Worm (Caenorhabditis elegans) whole organism, early embryonic: Measurements from ENCODE around the gene ZK809.1.

ENCODE experiments used
- B0310.2 ChIP-seq: sonication (generic microtip); optimal IDR thresholded peaks from 2 replicates; lab custom pipeline; 2016; ENCODE audit warnings: mild to moderate bottlenecking, missing genetic modification characterization, missing compliant biosample characterization
- F13C5.2 ChIP-seq: sonication (generic microtip); optimal IDR thresholded peaks from 2 replicates; lab custom pipeline; 2017; ENCODE audit warnings: mild to moderate bottlenecking, missing genetic modification characterization, inconsistent platforms, missing compliant biosample characterization
- aly-1 ChIP-seq: sonication (generic microtip); optimal IDR thresholded peaks from 2 replicates; lab custom pipeline; 2016; ENCODE audit warnings: missing genetic modification characterization, missing compliant biosample characterization
- ama-1 ChIP-seq: fragments of 150-350 bp; optimal IDR thresholded peaks from 2 replicates; lab custom pipeline; 2014
- ceh-13 ChIP-seq: fragments of 200-800 bp; sonication (Bioruptor generic); optimal IDR thresholded peaks from 2 replicates; lab custom pipeline; 2018; ENCODE audit warnings: mild to moderate bottlenecking, missing genetic modification characterization, missing compliant biosample characterization
- ceh-36 ChIP-seq: sonication (generic microtip); optimal IDR thresholded peaks from 2 replicates; lab custom pipeline; 2016; ENCODE audit warnings: missing genetic modification characterization, inconsistent platforms, missing compliant biosample characterization
- ets-7 ChIP-seq: sonication (generic microtip); optimal IDR thresholded peaks from 2 replicates; lab custom pipeline; 2016; ENCODE audit warnings: missing genotype, missing genetic modification characterization, missing compliant biosample characterization
- flt-1 ChIP-seq: fragments of 200-800 bp; sonication (Bioruptor generic); IDR thresholded peaks from 2 replicates; pipeline ENCODE4 v1.3.6; 2022; ENCODE audit warnings: missing genetic modification characterization, missing compliant biosample characterization
- hmbx-1 ChIP-seq: sonication (generic microtip); optimal IDR thresholded peaks from 2 replicates; lab custom pipeline; 2016; ENCODE audit warnings: mild to moderate bottlenecking, missing genetic modification characterization, missing compliant biosample characterization
- hmg-4 ChIP-seq: fragments of 200-800 bp; sonication (Bioruptor generic); optimal IDR thresholded peaks from 2 replicates; lab custom pipeline; 2018; ENCODE audit warnings: mild to moderate bottlenecking, missing genetic modification characterization, missing compliant biosample characterization
- hnd-1 ChIP-seq: sonication (generic microtip); optimal IDR thresholded peaks from 2 replicates; lab custom pipeline; 2016; ENCODE audit warnings: missing genetic modification characterization, missing compliant biosample characterization
- pes-1 ChIP-seq: fragments of 200-800 bp; sonication (Bioruptor generic); IDR thresholded peaks from 2 replicates; pipeline ENCODE4 v1.3.6; 2022; ENCODE audit warnings: missing genetic modification reagents, missing genetic modification characterization, missing compliant biosample characterization
- scrt-1 ChIP-seq: fragments of 200-800 bp; sonication (Bioruptor generic); IDR thresholded peaks from 2 replicates; pipeline ENCODE4 v1.3.6; 2022; ENCODE audit warnings: missing genetic modification characterization, missing compliant biosample characterization
- sea-1 ChIP-seq: fragments of 200-800 bp; sonication (Bioruptor generic); conservative IDR thresholded peaks from 2 replicates; pipeline ENCODE4 v1.3.6; 2022; ENCODE audit warnings: missing genetic modification characterization, missing compliant biosample characterization
- tbx-11 ChIP-seq: fragments of 200-800 bp; sonication (Bioruptor generic); IDR thresholded peaks from 2 replicates; pipeline ENCODE4 v1.3.6; 2022; ENCODE audit warnings: missing genetic modification characterization, missing compliant biosample characterization
- tbx-37 ChIP-seq: fragments of 200-800 bp; sonication (Bioruptor generic); conservative IDR thresholded peaks from 2 replicates; pipeline ENCODE4 v1.3.6; 2022; ENCODE audit warnings: missing genetic modification reagents, missing genetic modification characterization, missing compliant biosample characterization
- tra-4 ChIP-seq: sonication (generic microtip); optimal IDR thresholded peaks from 2 replicates; lab custom pipeline; 2017; ENCODE audit warnings: missing genetic modification characterization, missing compliant biosample characterization

ZK809.1 gene

ce11 chrIV:11650344-11650743, 8.4 kb downstream of the ZK809.1 start:
- TF ChIP-seq pes-1 (GFP tag; lab: Robert Waterston, UW), result no peak
- no peak for TF ChIP-seq ceh-13 (GFP tag; lab: Kevin White, UChicago)
- no peak for TF ChIP-seq ceh-36 (tag; lab: Kevin White, UChicago)

- TF ChIP-seq aly-1 (tag; lab: Kevin White, UChicago) (no peak), pes-1 (GFP tag; lab: Robert Waterston, UW) (no peak), sea-1 (no peak), tbx-11 (GFP tag; lab: Robert Waterston, UW) (no peak), ama-1 (lab: Kevin White, UChicago) (no peak), tbx-37 (GFP tag; lab: Robert Waterston, UW) (no peak), hmbx-1 (tag; lab: Kevin White, UChicago) (no peak), tra-4 (no peak), flt-1 (GFP tag; lab: Robert Waterston, UW) (no peak), ceh-36 (tag; lab: Kevin White, UChicago) (no peak), scrt-1 (GFP tag; lab: Robert Waterston, UW) (no peak), B0310.2 (tag; lab: Kevin White, UChicago) (no peak), hmg-4 (GFP tag; lab: Kevin White, UChicago) (no peak), ets-7 (tag; lab: Kevin White, UChicago) (no peak), F13C5.2 (tag; lab: Kevin White, UChicago) (no peak), hnd-1 (tag; lab: Kevin White, UChicago) (no peak)
Observed at ce11 chrIV:11651965-11652453, 10.1 kb downstream of the ZK809.1 start, which contains the start of the genes acl-3 and ndub-6. Gene acl-3 (minus strand): TSS chrIV:11652023. Gene ndub-6 (plus strand): TSS chrIV:11652403.

ce11 chrIV:11655370-11655769, 13.5 kb downstream of the ZK809.1 start, which contains the start of gene ent-1:
Gene ent-1 (minus strand): TSS chrIV:11655470.
- TF ChIP-seq tra-4 (no peak), ama-1 (lab: Kevin White, UChicago) (no peak), B0310.2 (tag; lab: Kevin White, UChicago) (no peak), aly-1 (tag; lab: Kevin White, UChicago) (no peak), ets-7 (tag; lab: Kevin White, UChicago) (no peak), flt-1 (GFP tag; lab: Robert Waterston, UW) (no peak), hmbx-1 (tag; lab: Kevin White, UChicago) (no peak), pes-1 (GFP tag; lab: Robert Waterston, UW) (no peak), ceh-36 (tag; lab: Kevin White, UChicago) (no peak), hnd-1 (tag; lab: Kevin White, UChicago) (no peak), tbx-37 (GFP tag; lab: Robert Waterston, UW) (no peak)

ce11 chrIV:11656144-11656780, 14.4 kb downstream of the ZK809.1 start, which contains the start of gene ZK809.5:
Gene ZK809.5 (plus strand): TSS chrIV:11656730.
- TF ChIP-seq hnd-1 (tag; lab: Kevin White, UChicago), result no peak
- TF ChIP-seq ceh-36 (tag; lab: Kevin White, UChicago), result no peak
- TF ChIP-seq hmbx-1 (tag; lab: Kevin White, UChicago), result no peak
- TF ChIP-seq scrt-1 (GFP tag; lab: Robert Waterston, UW), result no peak
- TF ChIP-seq F13C5.2 (tag; lab: Kevin White, UChicago), result no peak
- TF ChIP-seq flt-1 (GFP tag; lab: Robert Waterston, UW), result no peak
- TF ChIP-seq ets-7 (tag; lab: Kevin White, UChicago), result no peak
- no peak for TF ChIP-seq tbx-37 (GFP tag; lab: Robert Waterston, UW)
- no peak for TF ChIP-seq ceh-13 (GFP tag; lab: Kevin White, UChicago)
- TF ChIP-seq pes-1 (GFP tag; lab: Robert Waterston, UW), result no peak
- no peak for TF ChIP-seq sea-1
- no peak for TF ChIP-seq B0310.2 (tag; lab: Kevin White, UChicago)
- TF ChIP-seq tbx-11 (GFP tag; lab: Robert Waterston, UW), result no peak
- TF ChIP-seq ama-1 (lab: Kevin White, UChicago), result no peak
- TF ChIP-seq aly-1 (tag; lab: Kevin White, UChicago), result no peak
- no peak for TF ChIP-seq tra-4
- TF ChIP-seq hmg-4 (GFP tag; lab: Kevin White, UChicago), result no peak

ce11 chrIV:11659794-11660312, 18.0 kb downstream of the ZK809.1 start, which contains the start of gene ZK792.1:
Gene ZK792.1 (plus strand): TSS chrIV:11659844.
- TF ChIP-seq sea-1 (no peak), F13C5.2 (tag; lab: Kevin White, UChicago) (no peak), scrt-1 (GFP tag; lab: Robert Waterston, UW) (no peak), hmg-4 (GFP tag; lab: Kevin White, UChicago) (no peak), pes-1 (GFP tag; lab: Robert Waterston, UW) (no peak), flt-1 (GFP tag; lab: Robert Waterston, UW) (no peak), tbx-11 (GFP tag; lab: Robert Waterston, UW) (no peak), ceh-36 (tag; lab: Kevin White, UChicago) (no peak), hmbx-1 (tag; lab: Kevin White, UChicago) (no peak)

ce11 chrIV:11665010-11665409, 23.1 kb downstream of the ZK809.1 start, which contains the start of gene ZK809.9:
Gene ZK809.9 (plus strand): TSS chrIV:11665310.
- no peak for TF ChIP-seq ets-7 (tag; lab: Kevin White, UChicago)
- no peak for TF ChIP-seq aly-1 (tag; lab: Kevin White, UChicago)
- TF ChIP-seq tbx-11 (GFP tag; lab: Robert Waterston, UW), result no peak
- no peak for TF ChIP-seq flt-1 (GFP tag; lab: Robert Waterston, UW)
- no peak for TF ChIP-seq ama-1 (lab: Kevin White, UChicago)
- TF ChIP-seq hnd-1 (tag; lab: Kevin White, UChicago), result no peak
- no peak for TF ChIP-seq ceh-36 (tag; lab: Kevin White, UChicago)
- no peak for TF ChIP-seq pes-1 (GFP tag; lab: Robert Waterston, UW)
- TF ChIP-seq tra-4, result no peak
- TF ChIP-seq B0310.2 (tag; lab: Kevin White, UChicago), result no peak
- TF ChIP-seq sea-1, result no peak
- no peak for TF ChIP-seq ceh-13 (GFP tag; lab: Kevin White, UChicago)
- no peak for TF ChIP-seq F13C5.2 (tag; lab: Kevin White, UChicago)
- no peak for TF ChIP-seq hmg-4 (GFP tag; lab: Kevin White, UChicago)
- no peak for TF ChIP-seq scrt-1 (GFP tag; lab: Robert Waterston, UW)
- TF ChIP-seq tbx-37 (GFP tag; lab: Robert Waterston, UW), result no peak
